Fruit fly (Drosophila melanogaster) whole organism, pupa: ENCODE results near the gene CG17110.

ENCODE experiments used
- CG10348 ChIP-seq: fragments of 200-800 bp; sonication (Bioruptor generic); IDR thresholded peaks from 2 replicates; pipeline ENCODE4 v1.3.6; 2022; ENCODE audit warnings: missing biosample characterization, missing genetic modification characterization
- CG12605 ChIP-seq: fragments of 200-800 bp; sonication (Bioruptor generic); IDR thresholded peaks from 2 replicates; pipeline ENCODE4 v1.3.6; 2022; ENCODE audit warnings: missing biosample characterization, missing genetic modification characterization
- CG13204 ChIP-seq: fragments of 200-800 bp; sonication (Bioruptor generic); optimal IDR thresholded peaks from 2 replicates; lab custom pipeline; 2018; ENCODE audit warnings: missing biosample characterization, mild to moderate bottlenecking, missing genetic modification characterization, moderate library complexity
- CG15710 ChIP-seq: fragments of 200-800 bp; sonication (Bioruptor generic); optimal IDR thresholded peaks from 2 replicates; lab custom pipeline; 2018; ENCODE audit warnings: missing biosample characterization, mild to moderate bottlenecking, missing genetic modification characterization, moderate library complexity
- CG17806 ChIP-seq: fragments of 200-800 bp; sonication (Bioruptor generic); optimal IDR thresholded peaks from 2 replicates; lab custom pipeline; 2018; ENCODE audit warnings: missing biosample characterization, mild to moderate bottlenecking, missing genetic modification characterization, moderate library complexity
- CG4496 ChIP-seq: fragments of 200-800 bp; sonication (Bioruptor generic); IDR thresholded peaks from 3 replicates; pipeline ENCODE4 v1.3.6; 2022; ENCODE audit warnings: missing biosample characterization, missing genetic modification characterization
- EcR ChIP-seq: fragments of 200-800 bp; sonication (Bioruptor generic); optimal IDR thresholded peaks from 3 replicates; lab custom pipeline; 2019; ENCODE audit warnings: missing biosample characterization, missing genetic modification characterization, mild to moderate bottlenecking, moderate library complexity, missing genetic modification reagents
- Pif1A ChIP-seq: fragments of 200-800 bp; sonication (Bioruptor generic); optimal IDR thresholded peaks from 3 replicates; lab custom pipeline; 2016; ENCODE audit warnings: missing biosample characterization, missing genetic modification characterization
- Pif1B ChIP-seq: fragments of 200-800 bp; sonication (Bioruptor generic); optimal IDR thresholded peaks from 3 replicates; lab custom pipeline; 2016; ENCODE audit warnings: missing biosample characterization, missing genetic modification characterization
- gl ChIP-seq: fragments of 200-800 bp; sonication (Bioruptor generic); optimal IDR thresholded peaks from 2 replicates; lab custom pipeline; 2018; ENCODE audit warnings: missing biosample characterization, mild to moderate bottlenecking, missing genetic modification characterization

DNA sequence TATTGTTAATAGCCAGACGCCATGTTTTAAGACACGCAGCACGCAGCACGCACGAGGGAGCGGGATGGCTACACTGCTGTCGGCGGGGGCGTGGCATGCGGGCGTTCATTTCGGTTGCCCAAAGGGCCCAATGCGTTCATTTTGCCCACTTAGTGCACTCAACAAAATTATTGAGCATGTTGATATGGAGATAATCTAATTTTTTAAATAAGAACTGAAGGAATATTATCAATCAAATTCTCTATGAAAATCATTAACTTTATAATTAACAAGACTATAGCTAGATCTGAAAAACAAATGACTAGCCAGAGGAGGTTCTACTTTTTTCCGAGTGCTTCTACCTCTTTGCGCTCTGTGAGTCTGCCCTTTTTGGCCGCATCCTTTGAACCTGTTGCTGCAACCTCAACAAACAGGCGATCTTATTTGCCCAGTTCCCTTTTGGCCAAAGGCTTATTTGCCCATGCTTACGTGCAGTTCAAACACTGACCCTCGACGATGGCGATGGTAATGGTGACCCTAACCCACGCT lies 41.8 kb downstream of the CG17110 start:
- no peak for TF ChIP-seq CG4496 (GFP tag; lab: Robert Waterston, UW)
- no peak for TF ChIP-seq gl (tag; lab: Kevin White, UChicago)
- no peak for TF ChIP-seq CG15710 (tag; lab: Kevin White, UChicago)
- TF ChIP-seq Pif1A (GFP tag; lab: Kevin White, UChicago), result no peak
- no peak for TF ChIP-seq Pif1B (GFP tag; lab: Kevin White, UChicago)
- no peak for TF ChIP-seq CG12605 (GFP tag; lab: Robert Waterston, UW)
- no peak for TF ChIP-seq CG17806 (tag; lab: Kevin White, UChicago)
- TF ChIP-seq EcR (GFP tag; lab: Kevin White, UChicago), result no peak
- TF ChIP-seq CG10348 (GFP tag; lab: Robert Waterston, UW), result no peak
- TF ChIP-seq CG13204 (GFP tag; lab: Kevin White, UChicago), result no peak
